Worm (Caenorhabditis elegans): Measurements from ENCODE around the gene C01G6.4.

C01G6.4 gene

DNA sequence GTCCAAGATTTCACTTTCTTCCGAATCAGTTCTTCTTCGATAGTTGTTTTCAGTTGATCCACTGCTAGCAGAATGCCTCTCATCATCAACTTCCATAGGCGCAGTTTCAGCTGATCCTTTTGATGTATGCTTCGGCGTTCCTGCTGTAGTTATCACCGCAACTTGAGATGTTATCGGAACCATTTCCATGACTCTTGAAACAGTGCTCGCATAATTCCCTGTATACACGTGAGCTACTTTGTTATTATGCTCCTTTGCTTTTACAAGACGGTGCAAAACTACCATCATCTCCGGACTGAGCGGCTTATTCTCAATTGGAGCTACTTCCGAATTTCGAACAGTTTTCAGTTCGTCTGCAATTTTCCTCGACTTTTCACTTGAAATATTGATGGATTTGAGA is 4.3 kb upstream of the C01G6.4 start:
- TF ChIP-seq C38D4.7 (GFP tag; optimal IDR thresholded peaks at IDR 0.05) = no peak
- no peak for TF ChIP-seq Y22D7AL.16 (tag; optimal IDR thresholded peaks at IDR 0.05)
- TF ChIP-seq tbx-2 (tag; optimal IDR thresholded peaks at IDR 0.05) = no peak
- no peak for TF ChIP-seq nhr-11 (tag; optimal IDR thresholded peaks at IDR 0.05)
- no peak for TF ChIP-seq K09A11.1 (tag; optimal IDR thresholded peaks at IDR 0.05; ENCODE audit: insufficient read depth)
- no peak for TF ChIP-seq pax-1 (tag; optimal IDR thresholded peaks at IDR 0.05)
- no peak for TF ChIP-seq mec-3 (tag; optimal IDR thresholded peaks at IDR 0.05; ENCODE audit: borderline replicate concordance)
- no peak for TF ChIP-seq T23F11.4 (GFP tag; optimal IDR thresholded peaks at IDR 0.05)
- TF ChIP-seq unc-3 (GFP tag; conservative IDR thresholded peaks at IDR 0.05) = no peak
- TF ChIP-seq unc-3 (tag; optimal IDR thresholded peaks at IDR 0.05) = no peak
- TF ChIP-seq hlh-30 (tag; optimal IDR thresholded peaks at IDR 0.05; ENCODE audit: insufficient read depth) = no peak
- no peak for TF ChIP-seq npax-4 (tag; optimal IDR thresholded peaks at IDR 0.05)
- TF ChIP-seq ceh-45 (GFP tag; IDR thresholded peaks at IDR 0.05) = no peak
- TF ChIP-seq eyg-1 (tag; optimal IDR thresholded peaks at IDR 0.05) = no peak

DNA sequence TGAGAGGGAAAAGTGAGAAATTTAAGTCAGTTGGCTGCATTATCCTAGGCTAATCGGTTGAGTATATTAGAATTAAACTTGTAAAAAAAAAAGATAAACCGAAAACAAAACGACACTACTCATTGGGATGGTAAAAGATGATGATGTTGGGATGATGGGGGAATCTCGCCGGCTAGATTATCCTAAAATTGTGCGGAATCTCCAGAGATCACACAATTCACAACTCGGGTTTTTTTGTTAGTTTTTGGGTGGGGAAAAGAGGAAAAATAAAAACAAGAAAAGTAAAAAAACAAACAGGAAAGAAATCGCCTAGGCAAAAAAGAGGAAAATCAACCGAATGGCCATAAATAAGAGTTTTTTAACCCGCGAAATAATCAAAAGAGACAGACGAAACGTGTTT is 2.3 kb upstream of the C01G6.4 start:
- TF ChIP-seq odd-2 (tag; optimal IDR thresholded peaks at IDR 0.05) = no peak
- TF ChIP-seq nfya-1 (tag; optimal IDR thresholded peaks at IDR 0.05) = no peak
- TF ChIP-seq ceh-19 (GFP tag; optimal IDR thresholded peaks at IDR 0.05) = no peak

DNA sequence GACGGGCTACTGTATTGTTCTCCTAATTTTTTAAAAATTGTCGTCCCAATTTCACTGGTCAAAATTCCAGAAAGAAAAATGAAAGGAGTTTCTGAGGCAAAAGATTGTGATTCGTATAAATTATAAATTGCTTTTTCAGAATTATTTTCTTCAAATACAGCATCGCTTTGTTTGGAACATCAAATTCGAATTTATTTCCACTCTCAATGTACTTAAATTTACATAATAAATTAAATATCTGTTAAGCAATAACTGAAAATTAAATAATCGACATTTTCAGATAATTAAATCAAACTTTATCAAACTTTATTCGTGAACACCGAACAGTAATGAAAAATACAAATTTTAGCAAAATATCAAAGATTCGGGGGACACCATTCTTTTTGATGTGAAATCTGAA is 1.9 kb upstream of the C01G6.4 start:
- no peak for TF ChIP-seq npax-4 (tag; optimal IDR thresholded peaks at IDR 0.05)
- no peak for TF ChIP-seq ceh-48 (tag; optimal IDR thresholded peaks at IDR 0.05)
- TF ChIP-seq ceh-34 (tag; optimal IDR thresholded peaks at IDR 0.05) = no peak
- no peak for TF ChIP-seq ceh-31 (tag; optimal IDR thresholded peaks at IDR 0.05)
- no peak for TF ChIP-seq ceh-14 (tag; optimal IDR thresholded peaks at IDR 0.05)
- TF ChIP-seq elt-4 (tag; optimal IDR thresholded peaks at IDR 0.05) = no peak

ce11 chrII:9273984-9274383 is 1.1 kb upstream of the C01G6.4 start:
- TF ChIP-seq tbx-2 (tag; optimal IDR thresholded peaks at IDR 0.05) = peak; percentile 53
- no peak for TF ChIP-seq zip-5 (tag; optimal IDR thresholded peaks at IDR 0.05)
- TF ChIP-seq ahr-1 (tag; optimal IDR thresholded peaks at IDR 0.05) = no peak
- TF ChIP-seq ets-4 (tag; optimal IDR thresholded peaks at IDR 0.05) = no peak
- TF ChIP-seq ama-1 (optimal IDR thresholded peaks at IDR 0.05) = no peak
- TF ChIP-seq pha-2 (tag; optimal IDR thresholded peaks at IDR 0.05) = no peak
- TF ChIP-seq sox-4 (tag; optimal IDR thresholded peaks at IDR 0.05) = no peak
- TF ChIP-seq unc-42 (tag; optimal IDR thresholded peaks at IDR 0.05) = peak; percentile 50
- peak; percentile 98 for TF ChIP-seq hlh-30 (tag; optimal IDR thresholded peaks at IDR 0.05; ENCODE audit: insufficient read depth)
- TF ChIP-seq ceh-9 (tag; optimal IDR thresholded peaks at IDR 0.05) = no peak
- peak; percentile 67 for TF ChIP-seq ceh-18 (tag; optimal IDR thresholded peaks at IDR 0.05)
- TF ChIP-seq mec-3 (tag; optimal IDR thresholded peaks at IDR 0.05; ENCODE audit: borderline replicate concordance) = no peak
- peak; percentile 73 for TF ChIP-seq ceh-31 (tag; optimal IDR thresholded peaks at IDR 0.05)
- peak; percentile 81 for TF ChIP-seq nfya-1 (tag; optimal IDR thresholded peaks at IDR 0.05)
- no peak for TF ChIP-seq lim-6 (tag; optimal IDR thresholded peaks at IDR 0.05)
- TF ChIP-seq elt-4 (tag; optimal IDR thresholded peaks at IDR 0.05) = no peak
- peak; percentile 37 for TF ChIP-seq rnt-1 (tag; optimal IDR thresholded peaks at IDR 0.05)
- peak; percentile 91 for TF ChIP-seq unc-55 (GFP tag; optimal IDR thresholded peaks at IDR 0.05)
- TF ChIP-seq nhr-11 (tag; optimal IDR thresholded peaks at IDR 0.05) = no peak
- peak; percentile 2 for TF ChIP-seq dve-1 (tag; optimal IDR thresholded peaks at IDR 0.05)
- peak; percentile 27 for TF ChIP-seq elt-2 (tag; optimal IDR thresholded peaks at IDR 0.05)
- peak; percentile 39 for TF ChIP-seq ceh-34 (tag; optimal IDR thresholded peaks at IDR 0.05)
- TF ChIP-seq pax-1 (tag; optimal IDR thresholded peaks at IDR 0.05) = no peak
- TF ChIP-seq hlh-15 (tag; optimal IDR thresholded peaks at IDR 0.05) = no peak
- no peak for TF ChIP-seq F13H6.1 (tag; optimal IDR thresholded peaks at IDR 0.05)
- TF ChIP-seq pros-1 (tag; optimal IDR thresholded peaks at IDR 0.05) = peak; percentile 55
- peak; percentile 33 for TF ChIP-seq ref-2 (tag; optimal IDR thresholded peaks at IDR 0.05)
- TF ChIP-seq fax-1 (tag; optimal IDR thresholded peaks at IDR 0.05) = no peak

All from whole organism, late embryonic.